Worm (Caenorhabditis elegans) whole organism, mixed stage, embryonic: Measurements from ENCODE around the gene F19G12.9.
A peak's percentile ranks its signal among the peaks of the same experiment; 100 is the strongest.

ENCODE experiments used
- M03D4.4 ChIP-seq: sonication (generic microtip); optimal IDR thresholded peaks from 2 replicates; lab custom pipeline; 2017; ENCODE audit warnings: mild to moderate bottlenecking, missing genetic modification characterization, missing compliant biosample characterization
- blmp-1 ChIP-seq: fragments of 150-350 bp; optimal IDR thresholded peaks from 2 replicates; lab custom pipeline; 2014; ENCODE audit warnings: missing biosample characterization, missing genetic modification characterization
- ceh-39 ChIP-seq: fragments of 150-350 bp; optimal IDR thresholded peaks from 2 replicates; lab custom pipeline; 2014; ENCODE audit warnings: missing biosample characterization, missing genetic modification characterization
- ceh-43 ChIP-seq: fragments of 200-800 bp; sonication (Bioruptor generic); optimal IDR thresholded peaks from 2 replicates; lab custom pipeline; 2018; ENCODE audit warnings: mild to moderate bottlenecking, missing genetic modification characterization, moderate library complexity, missing compliant biosample characterization
- ceh-83 ChIP-seq: fragments of 200-800 bp; sonication (Bioruptor generic); optimal IDR thresholded peaks from 2 replicates; lab custom pipeline; 2018; ENCODE audit warnings: mild to moderate bottlenecking, missing genetic modification characterization, missing compliant biosample characterization
- ces-1 ChIP-seq: fragments of 150-350 bp; optimal IDR thresholded peaks from 2 replicates; lab custom pipeline; 2014; ENCODE audit warnings: missing biosample characterization, missing genetic modification reagents, missing genetic modification characterization
- cnd-1 ChIP-seq: fragments of 200-800 bp; sonication (Bioruptor generic); optimal IDR thresholded peaks from 2 replicates; lab custom pipeline; 2018; ENCODE audit warnings: mild to moderate bottlenecking, missing genetic modification characterization, missing compliant biosample characterization
- drap-1 ChIP-seq: fragments of 200-800 bp; sonication (Bioruptor generic); optimal IDR thresholded peaks from 3 replicates; lab custom pipeline; 2018; ENCODE audit warnings: mild to moderate bottlenecking, missing genetic modification characterization, missing compliant biosample characterization
- elt-1 ChIP-seq: sonication (generic microtip); optimal IDR thresholded peaks from 2 replicates; lab custom pipeline; 2017; ENCODE audit warnings: missing genetic modification characterization, mild to moderate bottlenecking, missing compliant biosample characterization, antibody characterized with exemption, moderate library complexity, borderline replicate concordance; ENCODE audit not compliant: insufficient read depth
- elt-3 ChIP-seq: fragments of 150-350 bp; optimal IDR thresholded peaks from 2 replicates; lab custom pipeline; 2014; ENCODE audit warnings: missing biosample characterization, missing genetic modification characterization
- flh-1 ChIP-seq: fragments of 200-800 bp; sonication (Bioruptor generic); optimal IDR thresholded peaks from 2 replicates; lab custom pipeline; 2018; ENCODE audit warnings: mild to moderate bottlenecking, missing genetic modification characterization, moderate library complexity, missing compliant biosample characterization
- ham-2 ChIP-seq: fragments of 200-800 bp; sonication (Bioruptor generic); optimal IDR thresholded peaks from 2 replicates; lab custom pipeline; 2018; ENCODE audit warnings: mild to moderate bottlenecking, missing genetic modification characterization, missing compliant biosample characterization
- hlh-1 ChIP-seq: fragments of 150-350 bp; optimal IDR thresholded peaks from 2 replicates; lab custom pipeline; 2014; ENCODE audit warnings: missing biosample characterization, missing genetic modification reagents, missing genetic modification characterization
- lin-13 ChIP-seq: fragments of 150-350 bp; optimal IDR thresholded peaks from 2 replicates; lab custom pipeline; 2014; ENCODE audit warnings: missing biosample characterization, missing genetic modification characterization
- lin-32 ChIP-seq: fragments of 200-800 bp; sonication (Bioruptor generic); optimal IDR thresholded peaks from 2 replicates; lab custom pipeline; 2018; ENCODE audit warnings: mild to moderate bottlenecking, missing genetic modification characterization, missing compliant biosample characterization
- lsy-2 ChIP-seq: fragments of 150-350 bp; optimal IDR thresholded peaks from 2 replicates; lab custom pipeline; 2014; ENCODE audit warnings: missing biosample characterization, missing genetic modification characterization
- mab-5 ChIP-seq: fragments of 150-350 bp; optimal IDR thresholded peaks from 2 replicates; lab custom pipeline; 2014; ENCODE audit warnings: missing biosample characterization, missing genetic modification characterization
- mep-1 ChIP-seq: fragments of 150-350 bp; optimal IDR thresholded peaks from 2 replicates; lab custom pipeline; 2017; ENCODE audit warnings: missing biosample characterization, missing genetic modification reagents, missing genetic modification characterization, inconsistent platforms
- mls-2 ChIP-seq: sonication (generic microtip); optimal IDR thresholded peaks from 2 replicates; lab custom pipeline; 2016; ENCODE audit warnings: mild to moderate bottlenecking, missing genetic modification characterization, moderate library complexity, missing compliant biosample characterization
- nhr-12 ChIP-seq: fragments of 150-350 bp; optimal IDR thresholded peaks from 2 replicates; lab custom pipeline; 2014; ENCODE audit warnings: missing biosample characterization, missing genetic modification characterization
- nhr-237 ChIP-seq: fragments of 150-350 bp; optimal IDR thresholded peaks from 2 replicates; lab custom pipeline; 2014; ENCODE audit warnings: missing biosample characterization, missing genetic modification characterization
- nhr-28 ChIP-seq: fragments of 150-350 bp; optimal IDR thresholded peaks from 2 replicates; lab custom pipeline; 2014; ENCODE audit warnings: missing biosample characterization, missing genetic modification characterization
- nhr-76 ChIP-seq: sonication (generic microtip); optimal IDR thresholded peaks from 2 replicates; lab custom pipeline; 2017; ENCODE audit warnings: missing biosample characterization, missing genetic modification characterization
- pha-4 ChIP-seq: fragments of 150-350 bp; optimal IDR thresholded peaks from 2 replicates; lab custom pipeline; 2018; ENCODE audit warnings: missing biosample characterization, missing genetic modification reagents, missing genetic modification characterization
- sem-2 ChIP-seq: fragments of 200-800 bp; sonication (Bioruptor generic); optimal IDR thresholded peaks from 2 replicates; lab custom pipeline; 2018; ENCODE audit warnings: mild to moderate bottlenecking, missing genetic modification characterization, missing compliant biosample characterization
- sptf-1 ChIP-seq: sonication (generic microtip); optimal IDR thresholded peaks from 2 replicates; lab custom pipeline; 2017; ENCODE audit warnings: mild to moderate bottlenecking, missing genetic modification characterization, moderate library complexity, missing compliant biosample characterization
- tbx-8 ChIP-seq: fragments of 200-800 bp; sonication (Bioruptor generic); optimal IDR thresholded peaks from 2 replicates; lab custom pipeline; 2018; ENCODE audit warnings: mild to moderate bottlenecking, missing genetic modification characterization, moderate library complexity, missing compliant biosample characterization
- unc-120 ChIP-seq: sonication (generic microtip); optimal IDR thresholded peaks from 2 replicates; lab custom pipeline; 2017; ENCODE audit warnings: missing genetic modification characterization, missing compliant biosample characterization; ENCODE audit not compliant: poor library complexity, severe bottlenecking
- unc-39 ChIP-seq: fragments of 150-350 bp; optimal IDR thresholded peaks from 2 replicates; lab custom pipeline; 2014; ENCODE audit warnings: missing biosample characterization, missing genetic modification characterization
- unc-62 ChIP-seq: fragments of 150-350 bp; optimal IDR thresholded peaks from 2 replicates; lab custom pipeline; 2014; ENCODE audit warnings: missing biosample characterization, missing genetic modification reagents, missing genetic modification characterization
- zip-8 ChIP-seq: fragments of 150-350 bp; optimal IDR thresholded peaks from 2 replicates; lab custom pipeline; 2014; ENCODE audit warnings: missing biosample characterization, missing genetic modification characterization
- ztf-11 ChIP-seq: fragments of 150-350 bp; optimal IDR thresholded peaks from 2 replicates; lab custom pipeline; 2014; ENCODE audit warnings: missing biosample characterization, missing genetic modification characterization

Gene F19G12.9

DNA sequence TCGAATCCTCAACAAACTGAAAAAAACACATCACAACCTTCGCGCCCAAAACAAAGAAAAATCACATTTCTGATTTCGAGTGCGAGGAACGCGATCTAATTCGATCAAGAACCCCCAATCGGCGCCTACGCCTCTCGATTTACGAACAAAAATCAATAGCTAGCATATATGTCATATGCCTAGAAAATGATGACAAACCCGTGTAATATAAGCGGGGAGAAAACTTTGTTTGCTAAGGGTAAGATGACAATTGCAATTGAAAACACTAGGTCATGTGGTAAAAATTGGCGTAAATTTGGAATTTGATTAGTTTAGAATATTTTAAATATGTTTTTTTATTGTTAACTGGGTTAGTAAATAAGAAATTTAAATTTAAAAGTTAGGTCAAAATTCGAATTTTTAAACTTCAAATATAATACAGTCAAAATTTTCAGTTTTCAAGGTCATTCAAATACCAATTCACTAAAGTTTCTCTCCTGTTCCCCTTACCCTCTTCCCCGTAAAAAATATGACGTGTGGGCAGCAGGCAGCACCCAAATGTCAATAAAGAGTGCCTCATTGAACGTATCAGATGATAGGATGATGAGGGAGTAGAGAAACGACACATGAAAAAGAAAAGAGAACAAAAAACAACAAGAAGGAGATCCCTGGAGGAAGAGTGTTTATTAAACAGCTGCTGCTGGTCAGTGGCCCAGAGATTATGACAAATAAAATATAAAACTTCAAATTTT, 37.5 kb downstream of the F19G12.9 start:
- TF ChIP-seq mls-2: no peak
- no peak for TF ChIP-seq ceh-43 (GFP tag; lab: Kevin White, UChicago)
- TF ChIP-seq flh-1 (GFP tag; lab: Kevin White, UChicago): no peak
- TF ChIP-seq unc-39 (tag; lab: Kevin White, UChicago): no peak
- TF ChIP-seq elt-1 (tag; lab: Kevin White, UChicago): no peak
- TF ChIP-seq zip-8: no peak
- no peak for TF ChIP-seq cnd-1 (tag; lab: Kevin White, UChicago)
- TF ChIP-seq hlh-1 (tag; lab: Kevin White, UChicago): peak; percentile 67
- TF ChIP-seq unc-120 (tag; lab: Kevin White, UChicago): peak; percentile 39
- TF ChIP-seq pha-4: peak; percentile 60
- TF ChIP-seq mep-1 (tag; lab: Kevin White, UChicago): no peak
- TF ChIP-seq nhr-76: no peak
- no peak for TF ChIP-seq ces-1
- no peak for TF ChIP-seq nhr-12 (tag; lab: Kevin White, UChicago)
- no peak for TF ChIP-seq ceh-39 (tag; lab: Kevin White, UChicago)
- no peak for TF ChIP-seq lin-13 (tag; lab: Kevin White, UChicago)
- peak; percentile 54 for TF ChIP-seq unc-62 (GFP tag; lab: Kevin White, UChicago)
- TF ChIP-seq ztf-11 (tag; lab: Kevin White, UChicago): no peak
- TF ChIP-seq ham-2 (GFP tag; lab: Kevin White, UChicago): no peak
- no peak for TF ChIP-seq blmp-1 (tag; lab: Kevin White, UChicago)
- no peak for TF ChIP-seq M03D4.4

DNA sequence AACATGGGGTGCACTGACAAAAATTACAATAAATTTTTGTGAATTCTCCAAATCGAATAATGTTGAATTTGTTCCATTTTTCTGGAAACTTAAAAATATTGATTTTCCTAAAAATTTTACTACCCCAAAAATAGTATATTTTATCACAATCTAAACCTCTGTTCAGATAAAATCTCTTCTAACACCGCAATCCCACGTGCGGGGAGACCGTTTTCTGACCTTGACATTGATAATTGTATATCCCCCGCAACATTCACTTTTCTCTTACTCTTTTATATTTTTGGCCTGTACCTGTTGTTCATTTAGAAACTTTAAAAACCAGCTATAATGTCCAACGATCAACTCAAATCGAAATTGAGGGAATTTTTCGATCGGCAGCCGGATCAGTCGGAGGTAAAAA, 39.8 kb downstream of the F19G12.9 start, which contains the start of gene D1005.2:
Gene D1005.2 (plus strand): TSS at position 230 of the 400 bp plus-strand sequence.
- TF ChIP-seq hlh-1 (tag; lab: Kevin White, UChicago): no peak
- TF ChIP-seq sptf-1 (tag; lab: Kevin White, UChicago): no peak
- no peak for TF ChIP-seq nhr-237 (tag; lab: Kevin White, UChicago)
- no peak for TF ChIP-seq ces-1
- TF ChIP-seq unc-62 (GFP tag; lab: Kevin White, UChicago): no peak
- no peak for TF ChIP-seq ceh-83
- TF ChIP-seq ceh-43 (GFP tag; lab: Kevin White, UChicago): no peak
- TF ChIP-seq elt-3 (tag; lab: Kevin White, UChicago): no peak
- TF ChIP-seq ztf-11 (tag; lab: Kevin White, UChicago): no peak
- no peak for TF ChIP-seq sem-2 (GFP tag; lab: Kevin White, UChicago)
- no peak for TF ChIP-seq nhr-28 (tag; lab: Kevin White, UChicago)
- TF ChIP-seq pha-4: no peak
- TF ChIP-seq unc-39 (tag; lab: Kevin White, UChicago): no peak
- no peak for TF ChIP-seq nhr-76
- TF ChIP-seq elt-1 (tag; lab: Kevin White, UChicago): no peak
- no peak for TF ChIP-seq lin-32
- TF ChIP-seq ceh-39 (tag; lab: Kevin White, UChicago): no peak

DNA sequence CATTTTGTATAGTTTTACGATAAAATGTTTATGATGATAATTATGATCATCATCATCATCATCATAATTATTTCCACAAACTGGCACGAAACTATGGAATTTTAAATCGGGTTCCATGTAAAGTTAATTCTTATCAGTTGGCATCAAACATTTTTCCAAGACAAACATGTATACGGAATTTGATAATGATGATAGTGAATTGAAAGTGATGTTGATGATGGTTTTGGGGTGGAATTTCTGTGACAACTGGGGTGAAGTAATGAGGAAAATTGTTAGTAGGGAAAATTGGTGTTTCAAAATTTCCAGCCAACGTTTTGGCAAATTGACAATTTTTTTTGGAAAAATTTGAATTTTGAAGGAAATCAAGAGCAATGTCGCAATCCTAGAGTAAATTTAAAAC, 40.7 kb downstream of the F19G12.9 start:
- no peak for TF ChIP-seq mab-5 (tag; lab: Kevin White, UChicago)
- TF ChIP-seq pha-4: no peak
- no peak for TF ChIP-seq lsy-2 (tag; lab: Kevin White, UChicago)
- no peak for TF ChIP-seq ham-2 (GFP tag; lab: Kevin White, UChicago)
- TF ChIP-seq ceh-43 (GFP tag; lab: Kevin White, UChicago): no peak
- TF ChIP-seq nhr-237 (tag; lab: Kevin White, UChicago): no peak
- no peak for TF ChIP-seq ceh-83
- no peak for TF ChIP-seq drap-1 (GFP tag; lab: Kevin White, UChicago)
- TF ChIP-seq mep-1 (tag; lab: Kevin White, UChicago): no peak
- TF ChIP-seq elt-3 (tag; lab: Kevin White, UChicago): no peak
- no peak for TF ChIP-seq ces-1
- no peak for TF ChIP-seq tbx-8 (GFP tag; lab: Kevin White, UChicago)
- TF ChIP-seq sem-2 (GFP tag; lab: Kevin White, UChicago): no peak
- no peak for TF ChIP-seq unc-39 (tag; lab: Kevin White, UChicago)
- no peak for TF ChIP-seq elt-1 (tag; lab: Kevin White, UChicago)
- no peak for TF ChIP-seq unc-120 (tag; lab: Kevin White, UChicago)
- no peak for TF ChIP-seq mls-2
- no peak for TF ChIP-seq lin-13 (tag; lab: Kevin White, UChicago)
- TF ChIP-seq hlh-1 (tag; lab: Kevin White, UChicago): no peak
